Worm (Caenorhabditis elegans) whole organism, L3 larva: Measurements from ENCODE around the gene maph-1.3.
"Not testable (repeated sequence)": the region's sequence is repeated elsewhere in the genome, so short reads cannot be mapped to it uniquely, and the experiment has no call there.

Experiments used
- fos-1 ChIP-seq: fragments of 150-350 bp; optimal IDR thresholded peaks from 2 replicates; lab custom pipeline; 2014; ENCODE audit warnings: missing biosample characterization, missing genetic modification characterization
- jun-1 ChIP-seq: fragments of 150-350 bp; optimal IDR thresholded peaks from 2 replicates; lab custom pipeline; 2014; ENCODE audit warnings: missing biosample characterization, missing genetic modification reagents, missing genetic modification characterization
- mdl-1 ChIP-seq: fragments of 150-350 bp; optimal IDR thresholded peaks from 2 replicates; lab custom pipeline; 2014; ENCODE audit warnings: missing biosample characterization, missing genetic modification characterization
- skn-1 ChIP-seq: fragments of 150-350 bp; optimal IDR thresholded peaks from 2 replicates; lab custom pipeline; 2014; ENCODE audit warnings: missing biosample characterization, missing genetic modification characterization
- zag-1 ChIP-seq: fragments of 150-350 bp; optimal IDR thresholded peaks from 2 replicates; lab custom pipeline; 2014; ENCODE audit warnings: missing biosample characterization, missing genetic modification characterization

DNA sequence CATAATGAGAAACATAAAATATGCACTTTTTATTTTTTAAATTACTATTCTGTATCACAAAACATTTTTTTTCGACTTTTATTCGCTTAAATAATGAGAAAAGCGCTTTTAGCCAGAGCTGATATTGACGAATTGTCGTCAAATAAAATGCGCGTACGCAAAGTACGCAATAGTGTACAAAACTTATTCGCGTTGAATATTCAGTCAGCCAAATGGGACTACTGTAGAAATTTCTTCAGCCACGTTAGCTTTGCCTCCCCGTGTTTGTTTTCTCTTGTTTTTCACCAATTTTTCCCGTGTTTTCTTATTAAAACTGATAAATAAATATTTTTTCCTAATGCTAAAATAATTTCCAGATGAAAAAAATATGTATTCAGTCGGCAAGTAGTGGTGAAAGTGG is 12.3 kb downstream of the maph-1.3 start:
- not testable (repeated sequence) for TF ChIP-seq jun-1, mdl-1, skn-1, zag-1, fos-1 (tag; lab: Kevin White, UChicago)
